Fruit fly (Drosophila melanogaster) whole organism, pupa: ENCODE data around the gene chm.

Source experiments
- CG10348 ChIP-seq: fragments of 200-800 bp; sonication (Bioruptor generic); IDR thresholded peaks from 2 replicates; pipeline ENCODE4 v1.3.6; 2022; ENCODE audit warnings: missing biosample characterization, missing genetic modification characterization
- CG12605 ChIP-seq: fragments of 200-800 bp; sonication (Bioruptor generic); IDR thresholded peaks from 2 replicates; pipeline ENCODE4 v1.3.6; 2022; ENCODE audit warnings: missing biosample characterization, missing genetic modification characterization
- CG13204 ChIP-seq: fragments of 200-800 bp; sonication (Bioruptor generic); optimal IDR thresholded peaks from 2 replicates; lab custom pipeline; 2018; ENCODE audit warnings: missing biosample characterization, mild to moderate bottlenecking, missing genetic modification characterization, moderate library complexity
- CG14655 ChIP-seq: fragments of 200-800 bp; sonication (Bioruptor generic); optimal IDR thresholded peaks from 3 replicates; lab custom pipeline; 2017; ENCODE audit warnings: mild to moderate bottlenecking, missing biosample characterization, missing genetic modification reagents, missing genetic modification characterization
- CG15710 ChIP-seq: fragments of 200-800 bp; sonication (Bioruptor generic); optimal IDR thresholded peaks from 2 replicates; lab custom pipeline; 2018; ENCODE audit warnings: missing biosample characterization, mild to moderate bottlenecking, missing genetic modification characterization, moderate library complexity
- CG17806 ChIP-seq: fragments of 200-800 bp; sonication (Bioruptor generic); optimal IDR thresholded peaks from 2 replicates; lab custom pipeline; 2018; ENCODE audit warnings: missing biosample characterization, mild to moderate bottlenecking, missing genetic modification characterization, moderate library complexity
- CG32121 ChIP-seq: fragments of 200-800 bp; sonication (Bioruptor generic); IDR thresholded peaks from 2 replicates; pipeline ENCODE4 v1.3.6; 2022; ENCODE audit warnings: missing biosample characterization, missing genetic modification characterization
- CG34367 ChIP-seq: fragments of 200-800 bp; sonication (Bioruptor generic); optimal IDR thresholded peaks from 2 replicates; lab custom pipeline; 2018; ENCODE audit warnings: missing biosample characterization, mild to moderate bottlenecking, missing genetic modification characterization
- CG4496 ChIP-seq: fragments of 200-800 bp; sonication (Bioruptor generic); IDR thresholded peaks from 3 replicates; pipeline ENCODE4 v1.3.6; 2022; ENCODE audit warnings: missing biosample characterization, missing genetic modification characterization
- CG8159 ChIP-seq: fragments of 200-800 bp; sonication (Bioruptor generic); optimal IDR thresholded peaks from 3 replicates; lab custom pipeline; 2018; ENCODE audit warnings: missing biosample characterization, mild to moderate bottlenecking, missing genetic modification characterization, moderate library complexity
- CG8301 ChIP-seq: fragments of 200-800 bp; sonication (Bioruptor generic); optimal IDR thresholded peaks from 2 replicates; lab custom pipeline; 2018; ENCODE audit warnings: missing biosample characterization, mild to moderate bottlenecking, missing genetic modification characterization
- CG9948 ChIP-seq: fragments of 200-800 bp; sonication (Bioruptor generic); optimal IDR thresholded peaks from 2 replicates; lab custom pipeline; 2018; ENCODE audit warnings: missing biosample characterization, mild to moderate bottlenecking, missing genetic modification characterization, moderate library complexity
- D1 ChIP-seq: fragments of 200-800 bp; sonication (Bioruptor generic); optimal IDR thresholded peaks from 2 replicates; lab custom pipeline; 2018; ENCODE audit warnings: missing biosample characterization, mild to moderate bottlenecking, missing genetic modification characterization, moderate library complexity
- EcR ChIP-seq: fragments of 200-800 bp; sonication (Bioruptor generic); optimal IDR thresholded peaks from 3 replicates; lab custom pipeline; 2019; ENCODE audit warnings: missing biosample characterization, missing genetic modification characterization, mild to moderate bottlenecking, moderate library complexity, missing genetic modification reagents
- Ets98B ChIP-seq: fragments of 200-800 bp; sonication (Bioruptor generic); IDR thresholded peaks from 2 replicates; pipeline ENCODE4 v1.3.6; 2022; ENCODE audit warnings: missing biosample characterization, missing genetic modification characterization
- Pif1A ChIP-seq: fragments of 200-800 bp; sonication (Bioruptor generic); optimal IDR thresholded peaks from 3 replicates; lab custom pipeline; 2016; ENCODE audit warnings: missing biosample characterization, missing genetic modification characterization
- Pif1B ChIP-seq: fragments of 200-800 bp; sonication (Bioruptor generic); optimal IDR thresholded peaks from 3 replicates; lab custom pipeline; 2016; ENCODE audit warnings: missing biosample characterization, missing genetic modification characterization
- Snoo ChIP-seq: fragments of 200-800 bp; sonication (Bioruptor generic); optimal IDR thresholded peaks from 3 replicates; lab custom pipeline; 2017; ENCODE audit warnings: missing biosample characterization, mild to moderate bottlenecking, missing genetic modification characterization, inconsistent platforms
- fd96Ca ChIP-seq: fragments of 200-800 bp; sonication (Bioruptor generic); IDR thresholded peaks from 3 replicates; pipeline ENCODE4 v1.3.6; 2022; ENCODE audit warnings: missing biosample characterization, missing genetic modification characterization
- gl ChIP-seq: fragments of 200-800 bp; sonication (Bioruptor generic); optimal IDR thresholded peaks from 2 replicates; lab custom pipeline; 2018; ENCODE audit warnings: missing biosample characterization, mild to moderate bottlenecking, missing genetic modification characterization
- rn ChIP-seq: fragments of 200-800 bp; sonication (Bioruptor generic); IDR thresholded peaks from 2 replicates; pipeline ENCODE4 v1.3.6; 2022; ENCODE audit warnings: missing biosample characterization, missing genetic modification characterization

chm gene

dm6 chr2L:7422429-7423283, 10.4 kb downstream of the chm start:
- peak; percentile 67 for TF ChIP-seq CG8301
- TF ChIP-seq CG34367 (tag; lab: Kevin White, UChicago), result peak; percentile 68
- peak; percentile 67 for TF ChIP-seq CG9948 (tag; lab: Kevin White, UChicago)
- peak; percentile 83 for TF ChIP-seq CG8159 (tag; lab: Kevin White, UChicago)
- TF ChIP-seq D1, result no peak
- peak; percentile 76 for TF ChIP-seq Ets98B
- TF ChIP-seq CG10348, result 0 out of 2 replicates have a peak, but pooled peaks have one; percentile 18
- peak; percentile 91 for TF ChIP-seq Snoo (tag; lab: Kevin White, UChicago)
- peak; percentile 63 for TF ChIP-seq Pif1A (GFP tag; lab: Kevin White, UChicago)
- peak; percentile 84 for TF ChIP-seq CG14655 (GFP tag; lab: Kevin White, UChicago)
- TF ChIP-seq CG12605 (GFP tag; lab: Robert Waterston, UW), result peak; percentile 70; the same call in 1 of the 2 replicates
- peak; percentile 65 for TF ChIP-seq CG15710 (tag; lab: Kevin White, UChicago)
- peak; percentile 70; the same call in 2 of the 3 replicates for TF ChIP-seq fd96Ca (GFP tag; lab: Robert Waterston, UW)
- TF ChIP-seq CG32121 (GFP tag; lab: Robert Waterston, UW), result peak; percentile 77
- TF ChIP-seq gl (tag; lab: Kevin White, UChicago), result no peak
- peak; percentile 99 for TF ChIP-seq EcR
- peak; percentile 80 for TF ChIP-seq CG13204 (GFP tag; lab: Kevin White, UChicago)
- TF ChIP-seq CG4496 (GFP tag; lab: Robert Waterston, UW), result peak; percentile 82
- TF ChIP-seq Pif1B (GFP tag; lab: Kevin White, UChicago), result peak; percentile 16
- TF ChIP-seq CG17806, result peak; percentile 64
- TF ChIP-seq rn, result 0 out of 2 replicates have a peak, but pooled peaks have one; percentile 6
- TF ChIP-seq, all 21 proteins: peak for 19

DNA sequence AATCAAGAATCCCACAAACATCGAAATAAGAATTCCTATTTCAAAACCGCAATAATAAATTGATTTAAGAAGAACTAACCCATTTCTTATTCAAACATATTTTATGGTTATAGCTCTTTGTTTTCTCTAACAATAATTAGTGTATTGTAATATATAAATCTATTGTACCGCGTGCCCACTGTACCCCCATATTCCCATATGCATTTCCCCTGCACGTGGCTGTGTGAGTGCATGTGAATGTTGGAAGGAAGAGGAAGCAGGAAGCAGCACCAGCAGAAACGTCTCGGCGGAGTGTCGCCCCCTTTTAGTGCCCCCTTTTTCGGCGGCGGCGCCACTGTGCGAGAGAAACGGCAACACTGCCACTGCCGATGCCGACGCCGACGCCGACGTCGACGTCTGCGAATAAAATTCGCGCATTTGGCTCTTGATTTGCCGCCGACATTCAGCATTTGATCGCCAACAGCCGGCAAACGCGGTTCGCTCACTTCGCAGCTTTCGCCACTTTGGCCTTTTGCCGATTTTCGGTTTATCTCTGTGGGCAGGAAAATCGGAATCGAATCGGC, 11.2 kb downstream of the chm start:
- TF ChIP-seq rn (peak; percentile 45; the same call in 1 of the 2 replicates), Pif1B (GFP tag; lab: Kevin White, UChicago) (peak; percentile 60), CG10348 (0 out of 2 replicates have a peak, but pooled peaks have one; percentile 33), CG14655 (GFP tag; lab: Kevin White, UChicago) (peak; percentile 60), CG9948 (tag; lab: Kevin White, UChicago) (peak; percentile 63), Pif1A (GFP tag; lab: Kevin White, UChicago) (peak; percentile 71), D1 (peak; percentile 35), CG17806 (peak; percentile 67), EcR (peak; percentile 85), Ets98B (peak; percentile 92), CG34367 (tag; lab: Kevin White, UChicago) (peak; percentile 58), CG13204 (GFP tag; lab: Kevin White, UChicago) (peak; percentile 72), gl (tag; lab: Kevin White, UChicago) (peak; percentile 73), Snoo (tag; lab: Kevin White, UChicago) (peak; percentile 73), CG15710 (tag; lab: Kevin White, UChicago) (peak; percentile 84), CG4496 (GFP tag; lab: Robert Waterston, UW) (peak; percentile 91), CG12605 (GFP tag; lab: Robert Waterston, UW) (peak; percentile 75), CG8159 (tag; lab: Kevin White, UChicago) (peak; percentile 75), fd96Ca (GFP tag; lab: Robert Waterston, UW) (peak; percentile 86), CG8301 (peak; percentile 73), CG32121 (GFP tag; lab: Robert Waterston, UW) (peak; percentile 86)

DNA sequence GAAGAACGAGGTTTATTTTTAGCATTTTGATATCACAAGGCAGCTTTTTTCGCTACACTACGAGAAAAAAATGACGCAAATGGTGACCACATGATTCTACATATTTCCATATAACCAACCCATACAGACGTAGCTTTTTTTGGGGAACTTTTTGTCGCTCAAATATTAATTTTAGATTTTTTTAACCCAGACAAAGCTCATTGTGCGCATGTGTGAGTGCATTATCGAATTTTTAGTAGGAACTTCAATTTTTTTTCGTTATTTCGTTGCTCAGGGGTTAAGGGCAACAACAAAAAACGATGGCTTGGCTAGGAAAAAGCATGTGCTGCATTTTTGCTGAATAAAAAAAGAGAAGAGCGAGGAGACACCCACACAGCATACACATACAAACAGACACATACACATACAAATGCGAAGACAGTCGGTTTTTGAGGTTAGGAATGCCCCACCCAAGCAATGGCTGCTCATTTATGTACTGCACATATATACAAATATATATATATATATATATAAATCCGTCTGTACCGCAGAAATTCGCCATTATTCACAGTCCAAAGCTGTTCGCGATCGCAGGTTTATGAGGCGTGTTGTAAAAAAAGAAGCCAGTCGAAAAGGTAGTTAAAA, 12.2 kb downstream of the chm start:
- TF ChIP-seq CG10348 (no peak), CG8301 (peak; percentile 59), Ets98B (no peak), CG17806 (peak; percentile 59), gl (tag; lab: Kevin White, UChicago) (no peak), CG32121 (GFP tag; lab: Robert Waterston, UW) (peak; percentile 33; the same call in 1 of the 2 replicates), Pif1B (GFP tag; lab: Kevin White, UChicago) (peak; percentile 53), CG13204 (GFP tag; lab: Kevin White, UChicago) (no peak), CG34367 (tag; lab: Kevin White, UChicago) (peak; percentile 55), CG15710 (tag; lab: Kevin White, UChicago) (peak; percentile 41), D1 (no peak), CG9948 (tag; lab: Kevin White, UChicago) (peak; percentile 65), CG14655 (GFP tag; lab: Kevin White, UChicago) (peak; percentile 64), EcR (no peak), CG12605 (GFP tag; lab: Robert Waterston, UW) (no peak), Snoo (tag; lab: Kevin White, UChicago) (no peak), CG4496 (GFP tag; lab: Robert Waterston, UW) (0 out of 3 replicates have a peak, but pooled peaks have one; percentile 64), rn (peak; percentile 28; the same call in 1 of the 2 replicates), CG8159 (tag; lab: Kevin White, UChicago) (peak; percentile 63), Pif1A (GFP tag; lab: Kevin White, UChicago) (peak; percentile 52), fd96Ca (GFP tag; lab: Robert Waterston, UW) (peak; percentile 75)
- TF ChIP-seq, all 21 proteins: peak for 13
